Worm (Caenorhabditis elegans) whole organism, L1 larva: ENCODE results near the gene hmg-12.

ENCODE experiments used
- nhr-237 ChIP-seq: fragments of 150-350 bp; optimal IDR thresholded peaks from 2 replicates; lab custom pipeline; 2014; ENCODE audit warnings: missing biosample characterization, missing genetic modification characterization
- sox-4 ChIP-seq: sonication (generic microtip); optimal IDR thresholded peaks from 2 replicates; lab custom pipeline; 2016; ENCODE audit warnings: missing genetic modification characterization, missing compliant biosample characterization

ce11 chrII:11925203-11925602 lies 8.9 kb downstream of the hmg-12 start:
- TF ChIP-seq sox-4 (tag; lab: Kevin White, UChicago) (no peak), nhr-237 (tag; lab: Kevin White, UChicago) (no peak)
